Fruit fly (Drosophila melanogaster) whole organism, pupa: ENCODE results near the gene CG13056.

Experiments
- CG10348 ChIP-seq: fragments of 200-800 bp; sonication (Bioruptor generic); IDR thresholded peaks from 2 replicates; pipeline ENCODE4 v1.3.6; 2022; ENCODE audit warnings: missing biosample characterization, missing genetic modification characterization
- CG15710 ChIP-seq: fragments of 200-800 bp; sonication (Bioruptor generic); optimal IDR thresholded peaks from 2 replicates; lab custom pipeline; 2018; ENCODE audit warnings: missing biosample characterization, mild to moderate bottlenecking, missing genetic modification characterization, moderate library complexity
- CG8301 ChIP-seq: fragments of 200-800 bp; sonication (Bioruptor generic); optimal IDR thresholded peaks from 2 replicates; lab custom pipeline; 2018; ENCODE audit warnings: missing biosample characterization, mild to moderate bottlenecking, missing genetic modification characterization
- D1 ChIP-seq: fragments of 200-800 bp; sonication (Bioruptor generic); optimal IDR thresholded peaks from 2 replicates; lab custom pipeline; 2018; ENCODE audit warnings: missing biosample characterization, mild to moderate bottlenecking, missing genetic modification characterization, moderate library complexity
- rn ChIP-seq: fragments of 200-800 bp; sonication (Bioruptor generic); IDR thresholded peaks from 2 replicates; pipeline ENCODE4 v1.3.6; 2022; ENCODE audit warnings: missing biosample characterization, missing genetic modification characterization

DNA sequence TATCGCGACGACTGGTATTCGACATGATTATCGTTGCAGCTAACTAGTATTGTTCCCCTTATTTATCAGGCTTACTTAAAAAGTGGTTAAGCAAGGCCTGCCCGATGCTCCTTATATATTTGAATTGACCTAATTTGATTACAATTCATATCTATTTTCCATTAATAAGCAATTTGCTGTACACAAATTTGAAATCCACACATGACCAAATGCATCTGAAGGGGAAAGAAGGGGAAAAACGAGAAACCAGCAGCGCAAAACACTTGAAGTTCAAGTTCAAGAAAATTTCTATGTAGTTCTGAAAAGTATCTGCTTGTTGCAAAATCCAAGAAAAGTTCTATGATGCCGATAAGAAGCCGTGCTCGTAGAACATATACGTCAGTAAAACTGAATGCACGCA lies 6.5 kb upstream of the CG13056 start, which contains the start of the genes CG13040 and CG13039:
- TF ChIP-seq D1 (tag; lab: Kevin White, UChicago) = no peak
- no peak for TF ChIP-seq CG15710 (tag; lab: Kevin White, UChicago)
- TF ChIP-seq CG8301 (tag; lab: Kevin White, UChicago) = no peak
- TF ChIP-seq CG10348 = no peak
- TF ChIP-seq rn (GFP tag; lab: Robert Waterston, UW) = no peak
